Worm (Caenorhabditis elegans): ENCODE results near the gene melo-3.
"Not testable (repeated sequence)": the region's sequence is repeated elsewhere in the genome, so short reads cannot be mapped to it uniquely, and the experiment has no call there.

melo-3 gene

DNA sequence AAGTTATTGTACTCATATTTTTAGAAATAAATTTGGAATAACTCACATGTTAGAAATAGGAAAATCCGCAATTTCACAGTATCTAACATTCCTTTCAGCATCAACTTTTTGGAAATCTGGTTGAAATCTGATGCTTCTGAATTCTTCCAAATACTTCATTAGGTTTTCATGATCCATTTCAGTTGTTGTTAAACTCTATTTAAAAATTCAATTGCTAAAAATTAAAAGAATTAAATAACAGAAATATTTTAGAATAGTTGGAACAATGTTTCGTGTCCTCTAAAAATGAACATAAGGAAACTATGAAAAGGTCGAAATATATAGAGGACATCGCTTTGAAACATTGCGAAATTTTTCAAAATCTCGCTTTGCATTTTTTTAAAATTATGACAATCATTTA lies 5.3 kb downstream of the melo-3 start, which contains the start of gene cng-1:
Gene cng-1 (minus strand): TSS at position 101 of the 400 bp plus-strand sequence.
- not testable (repeated sequence) for TF ChIP-seq snpc-4, lsy-2, M03D4.4 (tag; optimal IDR thresholded peaks at IDR 0.05)

DNA sequence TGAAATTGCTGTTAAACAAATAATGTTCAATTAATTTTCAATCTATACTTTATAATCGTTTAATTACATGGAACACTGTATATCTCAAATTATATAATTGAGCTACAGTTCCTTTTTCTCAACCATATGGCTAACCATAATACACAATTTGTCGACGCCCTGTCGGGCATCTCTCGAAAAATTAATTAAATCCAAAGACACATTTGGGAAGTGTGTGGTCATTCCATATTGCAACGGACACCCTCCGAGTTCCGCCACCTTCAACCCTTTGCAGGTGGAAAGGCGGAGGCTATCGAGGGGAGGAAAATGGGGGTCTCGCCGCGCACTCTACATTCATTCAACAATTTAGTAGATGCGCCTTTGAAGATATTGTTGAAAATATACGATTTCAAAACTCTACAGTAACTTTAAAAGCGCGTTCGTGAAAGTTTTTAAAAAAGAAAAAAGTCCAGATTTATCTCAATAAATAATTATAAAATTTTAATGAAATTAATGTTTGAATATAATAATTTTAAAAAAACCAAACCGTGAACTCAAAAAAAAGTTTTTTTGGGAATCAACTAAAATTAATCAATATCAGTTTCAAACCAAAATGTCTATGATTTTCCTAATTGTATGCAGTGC lies 7.7 kb downstream of the melo-3 start, which contains the start of gene F14H8.8:
Gene F14H8.8 (plus strand): TSS at position 574 of the 624 bp plus-strand sequence.
- no peak for TF ChIP-seq lsy-2 (tag; optimal IDR thresholded peaks at IDR 0.05)
- peak; percentile 61 for TF ChIP-seq drap-1 (GFP tag; optimal IDR thresholded peaks at IDR 0.05)
- no peak for TF ChIP-seq tbx-8 (GFP tag; optimal IDR thresholded peaks at IDR 0.05)
- TF ChIP-seq cnd-1 (tag; optimal IDR thresholded peaks at IDR 0.05): no peak
- no peak for TF ChIP-seq flh-1 (GFP tag; optimal IDR thresholded peaks at IDR 0.05)
- peak; percentile 36 for TF ChIP-seq ceh-39 (tag; optimal IDR thresholded peaks at IDR 0.05)
- TF ChIP-seq ham-2 (GFP tag; optimal IDR thresholded peaks at IDR 0.05): no peak
- TF ChIP-seq elt-1 (tag; optimal IDR thresholded peaks at IDR 0.05; ENCODE audit: borderline replicate concordance, insufficient read depth): no peak
- no peak for TF ChIP-seq nhr-28 (tag; optimal IDR thresholded peaks at IDR 0.05)
- TF ChIP-seq nhr-2 (tag; optimal IDR thresholded peaks at IDR 0.05): peak; percentile 2
- TF ChIP-seq mab-5 (tag; optimal IDR thresholded peaks at IDR 0.05): no peak
- no peak for TF ChIP-seq lin-32 (GFP tag; optimal IDR thresholded peaks at IDR 0.05)
- TF ChIP-seq M03D4.4 (tag; optimal IDR thresholded peaks at IDR 0.05): no peak
- no peak for TF ChIP-seq blmp-1 (tag; optimal IDR thresholded peaks at IDR 0.05)
- no peak for TF ChIP-seq nhr-12 (tag; optimal IDR thresholded peaks at IDR 0.05)
- no peak for TF ChIP-seq bed-3 (GFP tag; optimal IDR thresholded peaks at IDR 0.05)
- TF ChIP-seq nhr-76 (tag; optimal IDR thresholded peaks at IDR 0.05): no peak
- no peak for TF ChIP-seq zip-8 (tag; optimal IDR thresholded peaks at IDR 0.05)
- no peak for TF ChIP-seq ztf-11 (tag; optimal IDR thresholded peaks at IDR 0.05)
- no peak for TF ChIP-seq lin-13 (tag; optimal IDR thresholded peaks at IDR 0.05)
- no peak for TF ChIP-seq sem-2 (GFP tag; optimal IDR thresholded peaks at IDR 0.05)
- no peak for TF ChIP-seq mls-2 (tag; optimal IDR thresholded peaks at IDR 0.05)
- no peak for TF ChIP-seq elt-3 (tag; optimal IDR thresholded peaks at IDR 0.05)
- TF ChIP-seq hlh-1 (tag; optimal IDR thresholded peaks at IDR 0.05): no peak
- peak; percentile 28 for TF ChIP-seq mep-1 (tag; optimal IDR thresholded peaks at IDR 0.05)
- no peak for TF ChIP-seq unc-62 (GFP tag; optimal IDR thresholded peaks at IDR 0.05)
- peak; percentile 35 for TF ChIP-seq ceh-43 (GFP tag; optimal IDR thresholded peaks at IDR 0.05)

DNA sequence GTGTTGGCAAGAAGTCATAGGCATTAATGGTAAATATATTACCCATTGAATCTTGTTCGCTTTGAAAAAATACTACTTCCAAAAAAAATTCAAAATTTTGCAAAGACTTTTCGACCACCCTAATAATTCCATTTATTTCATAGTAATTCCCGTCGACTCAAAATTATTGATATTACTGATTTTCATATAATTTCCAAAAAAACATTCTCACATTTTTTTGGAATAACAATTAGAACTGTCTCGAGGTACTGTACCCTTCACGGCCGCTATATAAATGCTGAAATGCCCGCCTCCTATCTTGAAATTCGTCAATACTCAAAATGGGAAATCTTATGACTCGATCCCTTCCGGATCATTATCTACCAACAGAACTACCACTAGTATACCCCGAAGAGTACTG lies 13.1 kb downstream of the melo-3 start, which contains the start of gene F14H8.4:
Gene F14H8.4 (plus strand): TSS at position 301 of the 400 bp plus-strand sequence.
- TF ChIP-seq nhr-237 (tag; optimal IDR thresholded peaks at IDR 0.05) (no peak), cnd-1 (tag; optimal IDR thresholded peaks at IDR 0.05) (no peak), flh-1 (GFP tag; optimal IDR thresholded peaks at IDR 0.05) (no peak), ztf-11 (tag; optimal IDR thresholded peaks at IDR 0.05) (no peak), hlh-1 (tag; optimal IDR thresholded peaks at IDR 0.05) (no peak), elt-1 (tag; optimal IDR thresholded peaks at IDR 0.05; ENCODE audit: borderline replicate concordance, insufficient read depth) (no peak), nhr-28 (tag; optimal IDR thresholded peaks at IDR 0.05) (no peak), pha-4 (tag; optimal IDR thresholded peaks at IDR 0.05) (no peak), ceh-83 (GFP tag; optimal IDR thresholded peaks at IDR 0.05) (no peak), lsy-2 (tag; optimal IDR thresholded peaks at IDR 0.05) (no peak), blmp-1 (tag; optimal IDR thresholded peaks at IDR 0.05) (no peak), nhr-12 (tag; optimal IDR thresholded peaks at IDR 0.05) (no peak)

DNA sequence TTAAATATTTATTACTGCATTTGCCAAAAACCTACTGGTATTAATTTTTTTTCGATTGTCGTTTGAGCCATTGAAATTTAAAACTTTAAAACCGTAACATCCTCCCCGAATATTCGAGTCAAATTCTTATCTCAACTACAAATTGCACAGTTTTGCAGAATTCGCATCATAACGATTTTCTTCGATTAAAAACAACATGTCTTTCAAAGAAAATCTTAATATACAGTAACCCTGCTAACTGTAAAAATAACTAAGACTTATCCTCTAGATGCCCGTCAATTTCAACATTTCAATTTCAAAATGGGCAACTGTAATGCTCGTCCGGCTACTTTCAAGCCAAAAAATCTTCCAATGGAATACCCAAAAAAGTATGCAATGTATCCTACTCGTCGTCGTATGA lies 15.9 kb downstream of the melo-3 start, which contains the start of gene F14H8.5:
Gene F14H8.5 (plus strand): TSS at position 301 of the 400 bp plus-strand sequence.
- TF ChIP-seq nhr-28 (tag; optimal IDR thresholded peaks at IDR 0.05) (no peak), M03D4.4 (tag; optimal IDR thresholded peaks at IDR 0.05) (no peak), mep-1 (tag; optimal IDR thresholded peaks at IDR 0.05) (no peak), unc-62 (GFP tag; optimal IDR thresholded peaks at IDR 0.05) (no peak), lin-32 (GFP tag; optimal IDR thresholded peaks at IDR 0.05) (no peak), ces-1 (GFP tag; optimal IDR thresholded peaks at IDR 0.05) (no peak), unc-120 (tag; optimal IDR thresholded peaks at IDR 0.05; ENCODE audit: poor library complexity, severe bottlenecking) (no peak), sptf-1 (tag; optimal IDR thresholded peaks at IDR 0.05) (no peak)

Measured in whole organism, mixed stage, embryonic.